Fruit fly (Drosophila melanogaster): ENCODE measurements around the gene CG10570.

DNA sequence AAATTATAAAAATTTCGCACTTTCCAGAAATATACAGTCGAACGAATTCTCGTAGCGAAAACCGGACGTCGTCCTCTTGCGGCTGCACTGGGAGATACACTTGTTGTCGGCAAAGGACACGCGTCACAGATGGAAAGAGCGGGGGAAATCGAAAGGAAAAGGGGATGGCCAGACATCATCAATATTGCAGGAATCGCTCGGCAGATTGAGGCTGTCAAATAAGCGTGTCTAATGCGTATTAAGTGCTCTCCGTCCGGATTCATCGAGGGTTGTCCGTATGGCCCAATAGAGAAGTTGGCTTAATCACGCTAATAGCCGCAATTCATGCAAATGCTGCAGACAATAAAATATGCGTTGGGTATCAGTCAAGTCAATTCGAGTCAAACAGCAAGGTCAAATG lies 1.6 kb downstream of the CG10570 start:
- TF ChIP-seq Myc (optimal IDR thresholded peaks at IDR 0.05) (no peak), Sin3A (optimal IDR thresholded peaks at IDR 0.05) (no peak), h (optimal IDR thresholded peaks at IDR 0.05) (no peak)

Data from Kc167 (cell line).